Fruit fly (Drosophila melanogaster) whole organism, embryonic: ENCODE results near the gene CAH6.

Experiments
- ATbp ChIP-seq: fragments of 200-800 bp; sonication (Bioruptor generic); optimal IDR thresholded peaks from 2 replicates; lab custom pipeline; 2017; ENCODE audit warnings: missing biosample characterization, mild to moderate bottlenecking, missing genetic modification characterization, missing genetic modification reagents
- CG10147 ChIP-seq: fragments of 200-800 bp; sonication (Bioruptor generic); optimal IDR thresholded peaks from 2 replicates; lab custom pipeline; 2019; ENCODE audit warnings: missing biosample characterization, mild to moderate bottlenecking, missing genetic modification characterization, moderate library complexity
- CG10209 ChIP-seq: fragments of 200-800 bp; sonication (Bioruptor generic); optimal IDR thresholded peaks from 3 replicates; lab custom pipeline; 2017; ENCODE audit warnings: missing biosample characterization, mild to moderate bottlenecking, missing genetic modification characterization, missing genetic modification reagents
- CG11504 ChIP-seq: fragments of 200-800 bp; sonication (Bioruptor generic); optimal IDR thresholded peaks from 3 replicates; lab custom pipeline; 2019; ENCODE audit warnings: missing biosample characterization, mild to moderate bottlenecking, missing genetic modification characterization, moderate library complexity
- CG11723 ChIP-seq: fragments of 200-800 bp; sonication (Bioruptor generic); optimal IDR thresholded peaks from 2 replicates; lab custom pipeline; 2017; ENCODE audit warnings: missing biosample characterization, mild to moderate bottlenecking, missing genetic modification characterization
- CG12236 ChIP-seq: fragments of 200-800 bp; sonication (Bioruptor generic); optimal IDR thresholded peaks from 2 replicates; lab custom pipeline; 2016; ENCODE audit warnings: missing biosample characterization, missing genetic modification characterization
- CG12299 ChIP-seq: fragments of 200-800 bp; sonication (Bioruptor generic); optimal IDR thresholded peaks from 2 replicates; lab custom pipeline; 2018; ENCODE audit warnings: missing biosample characterization, mild to moderate bottlenecking, missing genetic modification characterization
- CG12391 ChIP-seq: fragments of 200-800 bp; sonication (Bioruptor generic); optimal IDR thresholded peaks from 3 replicates; lab custom pipeline; 2018; ENCODE audit warnings: missing biosample characterization, mild to moderate bottlenecking, missing genetic modification characterization, moderate library complexity
- CG12769 ChIP-seq: fragments of 200-800 bp; sonication (Bioruptor generic); optimal IDR thresholded peaks from 2 replicates; lab custom pipeline; 2019; ENCODE audit warnings: missing biosample characterization, mild to moderate bottlenecking, missing genetic modification characterization, moderate library complexity
- CG14710 ChIP-seq: fragments of 200-800 bp; sonication (Bioruptor generic); optimal IDR thresholded peaks from 3 replicates; lab custom pipeline; 2019; ENCODE audit warnings: missing biosample characterization, mild to moderate bottlenecking, missing genetic modification characterization, moderate library complexity
- CG15269 ChIP-seq: fragments of 200-800 bp; sonication (Bioruptor generic); optimal IDR thresholded peaks from 2 replicates; lab custom pipeline; 2018; ENCODE audit warnings: missing biosample characterization, mild to moderate bottlenecking, missing genetic modification characterization, moderate library complexity
- CG1529 ChIP-seq: fragments of 200-800 bp; sonication (Bioruptor generic); optimal IDR thresholded peaks from 3 replicates; lab custom pipeline; 2018; ENCODE audit warnings: missing biosample characterization, missing genetic modification characterization
- CG17328 ChIP-seq: fragments of 200-800 bp; sonication (Bioruptor generic); IDR thresholded peaks from 2 replicates; pipeline ENCODE4 v1.3.6; 2022; ENCODE audit warnings: missing biosample characterization, missing genetic modification characterization
- CG18476 ChIP-seq: fragments of 200-800 bp; sonication (Bioruptor generic); optimal IDR thresholded peaks from 2 replicates; lab custom pipeline; 2016; ENCODE audit warnings: missing biosample characterization, mild to moderate bottlenecking, missing genetic modification characterization
- CG18599 ChIP-seq: fragments of 200-800 bp; sonication (Bioruptor generic); optimal IDR thresholded peaks from 3 replicates; lab custom pipeline; 2017; ENCODE audit warnings: missing biosample characterization, missing genetic modification characterization, mild to moderate bottlenecking, moderate library complexity, missing genetic modification reagents
- CG2875 ChIP-seq: fragments of 200-800 bp; sonication (Bioruptor generic); optimal IDR thresholded peaks from 2 replicates; lab custom pipeline; 2017; ENCODE audit warnings: missing biosample characterization, mild to moderate bottlenecking, missing genetic modification characterization, missing genetic modification reagents
- CG33557 ChIP-seq: fragments of 200-800 bp; sonication (Bioruptor generic); optimal IDR thresholded peaks from 2 replicates; lab custom pipeline; 2019; ENCODE audit warnings: missing biosample characterization, mild to moderate bottlenecking, missing genetic modification characterization, moderate library complexity
- CG42726 ChIP-seq: fragments of 200-800 bp; sonication (Bioruptor generic); IDR thresholded peaks from 2 replicates; pipeline ENCODE4 v1.3.6; 2022; ENCODE audit warnings: missing biosample characterization, missing genetic modification characterization; ENCODE audit not compliant: partially characterized antibody
- CG4360 ChIP-seq: fragments of 200-800 bp; sonication (Bioruptor generic); IDR thresholded peaks from 2 replicates; pipeline ENCODE4 v1.3.6; 2022; ENCODE audit warnings: missing biosample characterization, missing genetic modification characterization
- CG4707 ChIP-seq: fragments of 200-800 bp; sonication (Bioruptor generic); optimal IDR thresholded peaks from 2 replicates; lab custom pipeline; 2018; ENCODE audit warnings: missing biosample characterization, mild to moderate bottlenecking, missing genetic modification characterization, moderate library complexity
- CG7357 ChIP-seq: fragments of 200-800 bp; sonication (Bioruptor generic); IDR thresholded peaks from 3 replicates; pipeline ENCODE4 v1.3.6; 2022; ENCODE audit warnings: missing biosample characterization, missing genetic modification characterization
- CG8290 ChIP-seq, 3 experiments: fragments of 200-800 bp; sonication (Bioruptor generic); optimal IDR thresholded peaks; 2 replicates each; lab custom pipeline; 2016 to 2019; ENCODE audit warnings: missing biosample characterization in 3 of 3, missing genetic modification characterization in 3 of 3, mild to moderate bottlenecking in 2 of 3, moderate library complexity in 1 of 3
- CG9797 ChIP-seq: fragments of 200-800 bp; sonication (Bioruptor generic); optimal IDR thresholded peaks from 3 replicates; lab custom pipeline; 2018; ENCODE audit warnings: missing biosample characterization, mild to moderate bottlenecking, missing genetic modification characterization
- Dp ChIP-seq: fragments of 200-800 bp; sonication (Bioruptor generic); optimal IDR thresholded peaks from 2 replicates; lab custom pipeline; 2018; ENCODE audit warnings: missing biosample characterization, mild to moderate bottlenecking, missing genetic modification characterization, moderate library complexity
- Mrtf ChIP-seq: fragments of 200-800 bp; sonication (Bioruptor generic); IDR thresholded peaks from 3 replicates; pipeline ENCODE4 v1.3.6; 2022; ENCODE audit warnings: missing biosample characterization, missing genetic modification characterization
- PHDP ChIP-seq: fragments of 200-800 bp; sonication (Bioruptor generic); optimal IDR thresholded peaks from 3 replicates; lab custom pipeline; 2018; ENCODE audit warnings: missing biosample characterization, mild to moderate bottlenecking, missing genetic modification characterization, moderate library complexity
- Vsx1 ChIP-seq: fragments of 200-800 bp; sonication (Bioruptor generic); optimal IDR thresholded peaks from 2 replicates; lab custom pipeline; 2017; ENCODE audit warnings: missing biosample characterization, mild to moderate bottlenecking, missing genetic modification characterization, missing genetic modification reagents
- az2 ChIP-seq: fragments of 200-800 bp; sonication (Bioruptor generic); optimal IDR thresholded peaks from 3 replicates; lab custom pipeline; 2016; ENCODE audit warnings: missing biosample characterization, missing genetic modification characterization
- fd64A ChIP-seq: fragments of 200-800 bp; sonication (Bioruptor generic); optimal IDR thresholded peaks from 3 replicates; lab custom pipeline; 2018; ENCODE audit warnings: missing biosample characterization, mild to moderate bottlenecking, missing genetic modification characterization
- her ChIP-seq: fragments of 200-800 bp; sonication (Bioruptor generic); optimal IDR thresholded peaks from 2 replicates; lab custom pipeline; 2016; ENCODE audit warnings: missing biosample characterization, missing genetic modification characterization
- hkb ChIP-seq, 2 experiments: fragments of 200-800 bp in 1 of 2; fragments of >200 bp in 1 of 2; sonication (Bioruptor generic) in 1 of 2; IDR thresholded peaks in 1 of 2; optimal IDR thresholded peaks in 1 of 2; 2 replicates each; pipeline versions ENCODE4 v1.3.6 to Lab custom; 2017 to 2022; ENCODE audit warnings: missing biosample characterization in 1 of 2, missing genetic modification characterization in 1 of 2
- inv ChIP-seq: fragments of 200-800 bp; sonication (Bioruptor generic); IDR thresholded peaks from 2 replicates; pipeline ENCODE4 v1.3.6; 2022; ENCODE audit warnings: missing biosample characterization, missing genetic modification characterization; ENCODE audit not compliant: partially characterized antibody
- ken ChIP-seq: fragments of 200-800 bp; sonication (Bioruptor generic); IDR thresholded peaks from 3 replicates; pipeline ENCODE4 v1.3.6; 2022; ENCODE audit warnings: missing biosample characterization, missing genetic modification characterization
- kni ChIP-seq: fragments of 200-800 bp; sonication (Bioruptor generic); optimal IDR thresholded peaks from 3 replicates; lab custom pipeline; 2017; ENCODE audit warnings: mild to moderate bottlenecking, missing biosample characterization, missing genetic modification reagents, missing genetic modification characterization
- lbe ChIP-seq: fragments of 200-800 bp; sonication (Bioruptor generic); optimal IDR thresholded peaks from 2 replicates; lab custom pipeline; 2016; ENCODE audit warnings: missing biosample characterization, mild to moderate bottlenecking, missing genetic modification characterization
- mam ChIP-seq: fragments of 200-800 bp; sonication (Bioruptor generic); optimal IDR thresholded peaks from 3 replicates; lab custom pipeline; 2016; ENCODE audit warnings: missing biosample characterization, missing genetic modification characterization
- odd ChIP-seq: fragments of 200-800 bp; sonication (Bioruptor generic); optimal IDR thresholded peaks from 2 replicates; lab custom pipeline; 2017; ENCODE audit warnings: missing biosample characterization, mild to moderate bottlenecking, missing genetic modification characterization
- pho ChIP-seq: fragments of 200-800 bp; sonication (Bioruptor generic); optimal IDR thresholded peaks from 2 replicates; lab custom pipeline; 2016; ENCODE audit warnings: missing biosample characterization, missing genetic modification characterization
- pros ChIP-seq: fragments of 200-800 bp; sonication (Bioruptor generic); optimal IDR thresholded peaks from 3 replicates; lab custom pipeline; 2019; ENCODE audit warnings: missing biosample characterization, mild to moderate bottlenecking, missing genetic modification characterization, moderate library complexity
- psq ChIP-seq: fragments of 200-800 bp; sonication (Bioruptor generic); optimal IDR thresholded peaks from 2 replicates; lab custom pipeline; 2017; ENCODE audit warnings: missing biosample characterization, missing genetic modification characterization
- sd ChIP-seq: fragments of 200-800 bp; sonication (Bioruptor generic); optimal IDR thresholded peaks from 3 replicates; lab custom pipeline; 2018; ENCODE audit warnings: missing biosample characterization, mild to moderate bottlenecking, missing genetic modification characterization, moderate library complexity
- seq ChIP-seq: fragments of 200-800 bp; sonication (Bioruptor generic); IDR thresholded peaks from 2 replicates; pipeline ENCODE4 v1.3.6; 2022; ENCODE audit warnings: missing biosample characterization, missing genetic modification characterization
- sug ChIP-seq: fragments of 200-800 bp; optimal IDR thresholded peaks from 2 replicates; lab custom pipeline; 2019; ENCODE audit warnings: missing biosample characterization, mild to moderate bottlenecking, missing genetic modification characterization, moderate library complexity
- twi ChIP-seq: fragments of 200-800 bp; optimal IDR thresholded peaks from 2 replicates; lab custom pipeline; 2019; ENCODE audit warnings: missing biosample characterization, mild to moderate bottlenecking, missing genetic modification characterization, moderate library complexity
- wek ChIP-seq: fragments of 200-800 bp; sonication (Bioruptor generic); optimal IDR thresholded peaks from 3 replicates; lab custom pipeline; 2018; ENCODE audit warnings: missing biosample characterization, mild to moderate bottlenecking, missing genetic modification characterization, moderate library complexity
- wor ChIP-seq: fragments of 200-800 bp; sonication (Bioruptor generic); IDR thresholded peaks from 2 replicates; pipeline ENCODE4 v1.3.6; 2022; ENCODE audit warnings: missing biosample characterization, missing genetic modification characterization

CAH6 gene

dm6 chr3R:31308855-31309646 is 51.7 kb downstream of the CAH6 start (continued):
- TF ChIP-seq CG11504 (tag; lab: Kevin White, UChicago) (peak; percentile 41), CG33557 (GFP tag; lab: Kevin White, UChicago) (peak; percentile 72), CG12391 (no peak), ken (GFP tag; lab: Robert Waterston, UW) (0 out of 3 replicates have a peak, but pooled peaks have one; percentile 46), sug (tag; lab: Kevin White, UChicago) (no peak), CG4360 (GFP tag; lab: Robert Waterston, UW) (peak; percentile 45; the same call in 1 of the 2 replicates), odd (GFP tag; lab: Kevin White, UChicago) (peak; percentile 53), Dp (GFP tag; lab: Kevin White, UChicago) (no peak), CG12299 (tag; lab: Kevin White, UChicago) (peak; percentile 37), CG17328 (GFP tag; lab: Robert Waterston, UW) (0 out of 2 replicates have a peak, but pooled peaks have one; percentile 19), CG7357 (GFP tag; lab: Robert Waterston, UW) (no peak), Mrtf (GFP tag; lab: Robert Waterston, UW) (no peak), hkb (optimal IDR thresholded peaks at IDR 0.05; lab: Kevin White, UChicago) (no peak), hkb (GFP tag; IDR thresholded peaks at IDR 0.05; lab: Robert Waterston, UW) (0 out of 2 replicates have a peak, but pooled peaks have one; percentile 15), CG1529 (peak; percentile 50), CG2875 (GFP tag; lab: Kevin White, UChicago) (peak; percentile 68), sd (no peak), CG11723 (peak; percentile 64), fd64A (GFP tag; lab: Kevin White, UChicago) (peak; percentile 86), CG18476 (peak; percentile 10), CG12236 (GFP tag; lab: Kevin White, UChicago) (peak; percentile 50), inv (GFP tag; lab: Robert Waterston, UW) (no peak), CG42726 (GFP tag; lab: Robert Waterston, UW) (no peak), CG10209 (GFP tag; lab: Kevin White, UChicago) (peak; percentile 22), CG8290 (GFP tag; optimal IDR thresholded peaks at IDR 0.05; lab: Kevin White, UChicago) (no peak), CG8290 (tag; optimal IDR thresholded peaks at IDR 0.05; lab: Kevin White, UChicago) (peak in 1 of 2 experiments; percentile 48), CG10147 (GFP tag; lab: Kevin White, UChicago) (no peak), her (no peak), CG18599 (GFP tag; lab: Kevin White, UChicago) (peak; percentile 27), Vsx1 (GFP tag; lab: Kevin White, UChicago) (peak; percentile 71), pho (GFP tag; lab: Kevin White, UChicago) (no peak), psq (no peak), pros (GFP tag; lab: Kevin White, UChicago) (no peak), seq (GFP tag; lab: Robert Waterston, UW) (peak; percentile 39; the same call in 1 of the 2 replicates), twi (tag; lab: Kevin White, UChicago) (peak; percentile 19), lbe (GFP tag; lab: Kevin White, UChicago) (peak; percentile 23), kni (peak; percentile 85), CG12769 (peak; percentile 5), ATbp (GFP tag; lab: Kevin White, UChicago) (peak; percentile 85), mam (GFP tag; lab: Kevin White, UChicago) (no peak), wor (no peak), wek (GFP tag; lab: Kevin White, UChicago) (peak; percentile 68), CG14710 (peak; percentile 63), az2 (GFP tag; lab: Kevin White, UChicago) (no peak), PHDP (peak; percentile 59), CG15269 (tag; lab: Kevin White, UChicago) (no peak), CG9797 (GFP tag; lab: Kevin White, UChicago) (no peak), CG4707 (peak; percentile 55)
